Worm (Caenorhabditis elegans) whole organism, L3 larva: ENCODE data around the gene clec-230.

ENCODE experiments used
- ZK546.5 ChIP-seq: sonication (generic microtip); optimal IDR thresholded peaks from 2 replicates; lab custom pipeline; 2017; ENCODE audit warnings: missing biosample characterization, missing genetic modification characterization
- aly-2 ChIP-seq: fragments of 150-350 bp; optimal IDR thresholded peaks from 2 replicates; lab custom pipeline; 2014; ENCODE audit warnings: missing biosample characterization, missing genetic modification characterization
- ceh-16 ChIP-seq: sonication (generic microtip); optimal IDR thresholded peaks from 2 replicates; lab custom pipeline; 2017; ENCODE audit warnings: missing biosample characterization, missing genetic modification characterization
- ceh-28 ChIP-seq: fragments of 150-350 bp; optimal IDR thresholded peaks from 2 replicates; lab custom pipeline; 2014; ENCODE audit warnings: missing biosample characterization, missing genetic modification reagents, missing genetic modification characterization
- ceh-82 ChIP-seq: fragments of 150-350 bp; optimal IDR thresholded peaks from 2 replicates; lab custom pipeline; 2014; ENCODE audit warnings: missing biosample characterization, missing genetic modification characterization
- ceh-9 ChIP-seq: sonication (generic microtip); optimal IDR thresholded peaks from 2 replicates; lab custom pipeline; 2018; ENCODE audit warnings: missing biosample characterization, missing genetic modification characterization
- daf-12 ChIP-seq: fragments of 150-350 bp; optimal IDR thresholded peaks from 2 replicates; lab custom pipeline; 2014; ENCODE audit warnings: missing biosample characterization, missing genetic modification reagents, missing genetic modification characterization
- egl-27 ChIP-seq: sonication (generic microtip); optimal IDR thresholded peaks from 4 replicates; lab custom pipeline; 2017; ENCODE audit warnings: missing biosample characterization, missing genetic modification reagents, missing genetic modification characterization
- elt-2 ChIP-seq: sonication (generic microtip); optimal IDR thresholded peaks from 2 replicates; lab custom pipeline; 2016; ENCODE audit warnings: missing genetic modification reagents, mild to moderate bottlenecking, missing genetic modification characterization, missing compliant biosample characterization
- elt-3 ChIP-seq, 3 experiments: fragments of 150-350 bp in 1 of 3; sonication (generic microtip) in 2 of 3; optimal IDR thresholded peaks; 2 replicates in 2 of 3; 4 replicates in 1 of 3; lab custom pipeline; 2014 to 2017; ENCODE audit warnings: missing biosample characterization in 3 of 3, missing genetic modification characterization in 3 of 3
- fkh-10 ChIP-seq: sonication (generic microtip); optimal IDR thresholded peaks from 2 replicates; lab custom pipeline; 2017; ENCODE audit warnings: missing biosample characterization, missing genetic modification reagents, missing genetic modification characterization
- fos-1 ChIP-seq: fragments of 150-350 bp; optimal IDR thresholded peaks from 2 replicates; lab custom pipeline; 2014; ENCODE audit warnings: missing biosample characterization, missing genetic modification characterization
- hmg-11 ChIP-seq: sonication (generic microtip); optimal IDR thresholded peaks from 2 replicates; lab custom pipeline; 2016; ENCODE audit warnings: missing genetic modification characterization, missing compliant biosample characterization
- lin-39 ChIP-seq: fragments of 150-350 bp; optimal IDR thresholded peaks from 2 replicates; lab custom pipeline; 2018; ENCODE audit warnings: missing biosample characterization, missing genetic modification reagents, missing genetic modification characterization
- lsy-12 ChIP-seq: sonication (generic microtip); optimal IDR thresholded peaks from 2 replicates; lab custom pipeline; 2016; ENCODE audit warnings: mild to moderate bottlenecking, missing genetic modification characterization, missing compliant biosample characterization
- mdl-1 ChIP-seq: fragments of 150-350 bp; optimal IDR thresholded peaks from 2 replicates; lab custom pipeline; 2014; ENCODE audit warnings: missing biosample characterization, missing genetic modification characterization
- mml-1 ChIP-seq: fragments of 150-350 bp; sonication (generic microtip); optimal IDR thresholded peaks from 3 replicates; lab custom pipeline; 2014; ENCODE audit warnings: missing biosample characterization, missing genetic modification characterization
- nhr-11 ChIP-seq: fragments of 150-350 bp; optimal IDR thresholded peaks from 2 replicates; lab custom pipeline; 2014; ENCODE audit warnings: missing biosample characterization, missing genetic modification characterization
- nhr-12 ChIP-seq: fragments of 150-350 bp; optimal IDR thresholded peaks from 2 replicates; lab custom pipeline; 2014; ENCODE audit warnings: missing biosample characterization, missing genetic modification characterization
- nhr-237 ChIP-seq: fragments of 150-350 bp; optimal IDR thresholded peaks from 2 replicates; lab custom pipeline; 2014; ENCODE audit warnings: missing biosample characterization, missing genetic modification characterization
- nhr-25 ChIP-seq: sonication (generic microtip); optimal IDR thresholded peaks from 2 replicates; lab custom pipeline; 2017; ENCODE audit warnings: missing biosample characterization, missing genetic modification characterization
- nhr-28 ChIP-seq: fragments of 150-350 bp; optimal IDR thresholded peaks from 2 replicates; lab custom pipeline; 2014; ENCODE audit warnings: missing biosample characterization, missing genetic modification characterization
- nhr-76 ChIP-seq: fragments of 150-350 bp; sonication (generic microtip); optimal IDR thresholded peaks from 5 replicates; lab custom pipeline; 2014; ENCODE audit warnings: missing biosample characterization, missing genetic modification characterization
- pha-4 ChIP-seq: fragments of 150-350 bp; optimal IDR thresholded peaks from 2 replicates; lab custom pipeline; 2014; ENCODE audit warnings: missing biosample characterization, missing genetic modification reagents, missing genetic modification characterization
- pqm-1 ChIP-seq: fragments of 150-350 bp; optimal IDR thresholded peaks from 2 replicates; lab custom pipeline; 2017; ENCODE audit warnings: missing biosample characterization, missing genetic modification characterization, inconsistent platforms
- sea-2 ChIP-seq: fragments of 150-350 bp; sonication (generic microtip); optimal IDR thresholded peaks from 4 replicates; lab custom pipeline; 2014; ENCODE audit warnings: missing biosample characterization, missing genetic modification reagents, missing genetic modification characterization
- skn-1 ChIP-seq: fragments of 150-350 bp; optimal IDR thresholded peaks from 2 replicates; lab custom pipeline; 2014; ENCODE audit warnings: missing biosample characterization, missing genetic modification characterization
- snpc-4 ChIP-seq: fragments of 150-350 bp; optimal IDR thresholded peaks from 2 replicates; lab custom pipeline; 2014; ENCODE audit warnings: missing biosample characterization, missing genetic modification characterization
- unc-62 ChIP-seq: fragments of 150-350 bp; sonication (generic microtip); optimal IDR thresholded peaks from 4 replicates; lab custom pipeline; 2014; ENCODE audit warnings: missing biosample characterization, missing genetic modification reagents, missing genetic modification characterization
- ztf-11 ChIP-seq: fragments of 150-350 bp; optimal IDR thresholded peaks from 2 replicates; lab custom pipeline; 2014; ENCODE audit warnings: missing biosample characterization, missing genetic modification characterization
- ztf-4 ChIP-seq: fragments of 150-350 bp; optimal IDR thresholded peaks from 2 replicates; lab custom pipeline; 2014; ENCODE audit warnings: missing biosample characterization, missing genetic modification characterization

clec-230 gene

ce11 chrV:15344481-15344880 is 4.5 kb downstream of the clec-230 start, which contains the start of gene wrt-8:
Gene wrt-8, minus strand, starts transcription at chrV:15344581.
- TF ChIP-seq nhr-76 (tag; lab: Kevin White, UChicago), result no peak
- TF ChIP-seq ceh-9 (tag; lab: Kevin White, UChicago), result no peak
- no peak for TF ChIP-seq unc-62
- no peak for TF ChIP-seq ceh-82 (tag; lab: Kevin White, UChicago)
- TF ChIP-seq ztf-4, result no peak
- TF ChIP-seq nhr-237 (tag; lab: Kevin White, UChicago), result no peak
- no peak for TF ChIP-seq aly-2
- no peak for TF ChIP-seq lin-39 (tag; lab: Kevin White, UChicago)
- no peak for TF ChIP-seq mml-1
- no peak for TF ChIP-seq nhr-28 (tag; lab: Kevin White, UChicago)
- TF ChIP-seq skn-1 (tag; lab: Kevin White, UChicago), result no peak
- TF ChIP-seq lsy-12 (tag; lab: Kevin White, UChicago), result no peak
- TF ChIP-seq snpc-4 (tag; lab: Kevin White, UChicago), result no peak
- TF ChIP-seq fos-1, result no peak
- no peak for TF ChIP-seq ZK546.5
- no peak for TF ChIP-seq pqm-1

ce11 chrV:15341404-15341803 is 7.5 kb downstream of the clec-230 start, which contains the start of gene clec-229:
Gene clec-229, minus strand, starts transcription at chrV:15341504.
- TF ChIP-seq nhr-12 (tag; lab: Kevin White, UChicago) (no peak), hmg-11 (tag; lab: Kevin White, UChicago) (no peak), daf-12 (tag; lab: Kevin White, UChicago) (no peak), pha-4 (tag; lab: Kevin White, UChicago) (no peak), sea-2 (GFP tag; lab: Kevin White, UChicago) (no peak), fkh-10 (GFP tag; lab: Kevin White, UChicago) (no peak)

ce11 chrV:15339363-15339762 is 9.6 kb downstream of the clec-230 start, which contains the start of gene clec-228:
Gene clec-228, minus strand, starts transcription at chrV:15339463.
- no peak for TF ChIP-seq skn-1 (tag; lab: Kevin White, UChicago)
- TF ChIP-seq mdl-1 (tag; lab: Kevin White, UChicago), result no peak
- TF ChIP-seq nhr-237 (tag; lab: Kevin White, UChicago), result no peak
- TF ChIP-seq unc-62, result no peak
- no peak for TF ChIP-seq ztf-11 (tag; lab: Kevin White, UChicago)
- TF ChIP-seq, all 47 proteins: peak for 0

ce11 chrV:15337405-15337804 is 11.5 kb downstream of the clec-230 start, which contains the start of gene wrt-7:
Gene wrt-7, minus strand, starts transcription at chrV:15337505.
- TF ChIP-seq egl-27, result no peak
- TF ChIP-seq elt-3 (tag; optimal IDR thresholded peaks at IDR 0.05; lab: Kevin White, UChicago), result no peak
- no peak for TF ChIP-seq fkh-10 (GFP tag; lab: Kevin White, UChicago)
- no peak for TF ChIP-seq elt-2 (tag; lab: Kevin White, UChicago)
- TF ChIP-seq nhr-11 (tag; lab: Kevin White, UChicago), result no peak
- TF ChIP-seq nhr-28 (tag; lab: Kevin White, UChicago), result no peak
- TF ChIP-seq nhr-25, result no peak

ce11 chrV:15332851-15333250 is 16.1 kb downstream of the clec-230 start, which contains the start of gene srw-113:
Gene srw-113, plus strand, starts transcription at chrV:15333151.
- no peak for TF ChIP-seq fos-1
- TF ChIP-seq ZK546.5, result no peak
- TF ChIP-seq, all 47 proteins: peak for 0

ce11 chrV:15330314-15330713 is 18.6 kb downstream of the clec-230 start, which contains the start of gene srh-295:
Gene srh-295, plus strand, starts transcription at chrV:15330614.
- TF ChIP-seq unc-62 (no peak), ztf-4 (no peak), ceh-16 (tag; lab: Kevin White, UChicago) (no peak), elt-3 (tag; optimal IDR thresholded peaks at IDR 0.05; lab: Kevin White, UChicago) (no peak), ceh-28 (tag; lab: Kevin White, UChicago) (no peak), nhr-25 (no peak)
